Fruit fly (Drosophila melanogaster): ENCODE measurements around the gene Mfe2.

Gene Mfe2

DNA sequence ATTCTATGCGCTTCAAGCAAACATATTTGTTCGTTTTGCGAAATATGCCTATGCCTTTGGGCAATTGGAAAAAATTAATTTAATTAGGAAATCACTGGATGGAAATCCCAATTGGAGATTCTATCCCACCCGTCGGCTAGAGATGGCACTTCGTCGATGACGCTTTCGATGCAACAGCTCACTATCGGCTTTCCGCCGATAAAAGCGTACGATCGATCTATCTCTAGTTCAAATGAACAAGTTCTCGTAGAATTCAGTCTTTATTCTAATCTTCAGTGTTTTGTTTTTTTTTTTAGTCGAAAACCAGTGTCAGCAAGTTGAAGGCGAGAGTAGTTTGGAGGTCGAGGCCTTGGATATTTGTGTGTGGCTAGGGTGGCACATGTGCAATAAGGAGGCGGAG lies 52.3 kb downstream of the Mfe2 start, which contains the start of the genes CG9917 and CG32579:
Gene CG9917, minus strand, starts transcription at position 169 of the 400 bp plus-strand sequence.
Gene CG32579, plus strand, starts transcription at position 224 of the 400 bp plus-strand sequence.
- no peak for TF ChIP-seq CG15710 (tag; optimal IDR thresholded peaks at IDR 0.05)
- no peak for TF ChIP-seq CG8159 (tag; optimal IDR thresholded peaks at IDR 0.05)
